Fruit fly (Drosophila melanogaster) whole organism, adult: ENCODE results near the gene PolA2.

Experiments used
- CG11617 ChIP-seq: fragments of 200-800 bp; sonication (Bioruptor generic); optimal IDR thresholded peaks from 2 replicates; lab custom pipeline; 2017; ENCODE audit warnings: mild to moderate bottlenecking, missing biosample characterization, missing genetic modification reagents, missing genetic modification characterization
- CG12768 ChIP-seq: fragments of 200-800 bp; sonication (Bioruptor generic); optimal IDR thresholded peaks from 2 replicates; lab custom pipeline; 2017; ENCODE audit warnings: missing biosample characterization, missing genetic modification characterization, mild to moderate bottlenecking, moderate library complexity, missing genetic modification reagents
- CG14711 ChIP-seq: fragments of 200-800 bp; sonication (Bioruptor generic); optimal IDR thresholded peaks from 2 replicates; lab custom pipeline; 2018; ENCODE audit warnings: missing biosample characterization, mild to moderate bottlenecking, missing genetic modification characterization, moderate library complexity
- CG1620 ChIP-seq: fragments of 200-800 bp; sonication (Bioruptor generic); optimal IDR thresholded peaks from 2 replicates; lab custom pipeline; 2016; ENCODE audit warnings: missing biosample characterization, missing genetic modification characterization
- CG33017 ChIP-seq: fragments of 200-800 bp; sonication (Bioruptor generic); optimal IDR thresholded peaks from 2 replicates; lab custom pipeline; 2018; ENCODE audit warnings: missing biosample characterization, mild to moderate bottlenecking, missing genetic modification characterization, moderate library complexity
- CG5204 ChIP-seq: fragments of 200-800 bp; sonication (Bioruptor generic); optimal IDR thresholded peaks from 2 replicates; lab custom pipeline; 2016; ENCODE audit warnings: missing biosample characterization, missing genetic modification characterization
- CG7045 ChIP-seq: fragments of 200-800 bp; sonication (Bioruptor generic); optimal IDR thresholded peaks from 2 replicates; lab custom pipeline; 2017; ENCODE audit warnings: missing biosample characterization, mild to moderate bottlenecking, missing genetic modification characterization
- CG7101 ChIP-seq: fragments of 200-800 bp; sonication (Bioruptor generic); optimal IDR thresholded peaks from 2 replicates; lab custom pipeline; 2018; ENCODE audit warnings: missing biosample characterization, mild to moderate bottlenecking, missing genetic modification characterization, moderate library complexity
- Clk ChIP-seq: fragments of 200-800 bp; sonication (Bioruptor generic); optimal IDR thresholded peaks from 2 replicates; lab custom pipeline; 2017; ENCODE audit warnings: missing biosample characterization, missing genetic modification characterization
- Crg-1 ChIP-seq: fragments of 200-800 bp; sonication (Bioruptor generic); optimal IDR thresholded peaks from 2 replicates; lab custom pipeline; 2016; ENCODE audit warnings: missing biosample characterization, missing genetic modification characterization
- Hr96 ChIP-seq: fragments of 200-800 bp; sonication (Bioruptor generic); optimal IDR thresholded peaks from 2 replicates; lab custom pipeline; 2016; ENCODE audit warnings: missing biosample characterization, missing genetic modification characterization
- Mnt ChIP-seq: fragments of 200-800 bp; sonication (Bioruptor generic); optimal IDR thresholded peaks from 2 replicates; lab custom pipeline; 2016; ENCODE audit warnings: missing biosample characterization, mild to moderate bottlenecking, missing genetic modification characterization
- bab1 ChIP-seq: fragments of 200-800 bp; sonication (Bioruptor generic); optimal IDR thresholded peaks from 3 replicates; lab custom pipeline; 2019; ENCODE audit warnings: missing biosample characterization, mild to moderate bottlenecking, missing genetic modification characterization, moderate library complexity
- cic ChIP-seq: fragments of 200-800 bp; sonication (Bioruptor generic); optimal IDR thresholded peaks from 2 replicates; lab custom pipeline; 2017; ENCODE audit warnings: missing biosample characterization, mild to moderate bottlenecking, missing genetic modification characterization, moderate library complexity
- cnc ChIP-seq, 2 experiments: fragments of >200 bp; optimal IDR thresholded peaks; 2 replicates each; lab custom pipeline; 2017
- kay ChIP-seq: fragments of 200-800 bp; sonication (Bioruptor generic); peaks from one replicate; lab custom pipeline; 2016; ENCODE audit warnings: missing biosample characterization, missing genetic modification characterization, borderline replicate concordance
- ovo ChIP-seq: fragments of 200-800 bp; sonication (Bioruptor generic); optimal IDR thresholded peaks from 2 replicates; lab custom pipeline; 2016; ENCODE audit warnings: missing biosample characterization, missing genetic modification characterization
- pad ChIP-seq: fragments of 200-800 bp; sonication (Bioruptor generic); optimal IDR thresholded peaks from 3 replicates; lab custom pipeline; 2017; ENCODE audit warnings: missing biosample characterization, missing genetic modification characterization, mild to moderate bottlenecking, moderate library complexity, missing genetic modification reagents
- tj ChIP-seq: fragments of 200-800 bp; sonication (Bioruptor generic); optimal IDR thresholded peaks from 3 replicates; lab custom pipeline; 2017; ENCODE audit warnings: missing biosample characterization, mild to moderate bottlenecking, missing genetic modification characterization, moderate library complexity
- toe ChIP-seq: fragments of 200-800 bp; sonication (Bioruptor generic); optimal IDR thresholded peaks from 2 replicates; lab custom pipeline; 2016; ENCODE audit warnings: missing biosample characterization, missing genetic modification characterization

Gene PolA2

DNA sequence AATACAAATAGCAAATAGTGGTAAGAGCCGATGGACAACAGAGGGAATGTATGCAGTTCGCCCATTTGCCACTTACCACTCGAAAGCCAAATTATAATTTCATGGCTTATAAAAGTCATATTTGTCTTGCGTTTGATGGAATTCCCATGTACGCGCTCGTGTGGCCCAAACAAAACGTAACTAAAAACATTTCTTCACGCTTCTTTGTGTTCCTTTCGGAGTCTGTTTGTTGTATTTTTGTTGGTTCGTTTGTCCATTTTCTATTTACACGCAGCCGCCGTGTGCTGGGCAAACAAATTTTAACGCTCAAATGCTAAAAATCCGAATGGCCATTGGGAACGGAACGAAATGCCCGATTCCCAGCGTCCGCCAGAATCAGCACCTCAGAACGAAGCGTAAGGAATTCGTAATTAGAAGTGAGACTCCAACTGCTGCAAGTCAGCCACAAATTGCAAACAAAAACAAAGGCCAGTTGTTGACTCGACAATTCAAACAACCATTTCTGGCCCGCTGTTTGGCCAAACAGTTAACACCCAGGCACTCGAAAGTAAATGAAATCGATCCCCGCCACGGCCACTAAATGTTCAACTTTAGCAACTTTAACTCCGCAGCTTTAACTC is 30.1 kb upstream of the PolA2 start:
- TF ChIP-seq CG7101 (tag; lab: Kevin White, UChicago) (no peak), tj (GFP tag; lab: Kevin White, UChicago) (no peak), kay (no peak), pad (no peak), CG33017 (no peak), CG14711 (tag; lab: Kevin White, UChicago) (no peak), CG7045 (GFP tag; lab: Kevin White, UChicago) (no peak), CG5204 (GFP tag; lab: Kevin White, UChicago) (no peak), cic (GFP tag; lab: Kevin White, UChicago) (no peak), Hr96 (no peak), CG1620 (GFP tag; lab: Kevin White, UChicago) (no peak), Clk (GFP tag; lab: Kevin White, UChicago) (no peak), bab1 (no peak), Mnt (GFP tag; lab: Kevin White, UChicago) (no peak), toe (GFP tag; lab: Kevin White, UChicago) (no peak)

DNA sequence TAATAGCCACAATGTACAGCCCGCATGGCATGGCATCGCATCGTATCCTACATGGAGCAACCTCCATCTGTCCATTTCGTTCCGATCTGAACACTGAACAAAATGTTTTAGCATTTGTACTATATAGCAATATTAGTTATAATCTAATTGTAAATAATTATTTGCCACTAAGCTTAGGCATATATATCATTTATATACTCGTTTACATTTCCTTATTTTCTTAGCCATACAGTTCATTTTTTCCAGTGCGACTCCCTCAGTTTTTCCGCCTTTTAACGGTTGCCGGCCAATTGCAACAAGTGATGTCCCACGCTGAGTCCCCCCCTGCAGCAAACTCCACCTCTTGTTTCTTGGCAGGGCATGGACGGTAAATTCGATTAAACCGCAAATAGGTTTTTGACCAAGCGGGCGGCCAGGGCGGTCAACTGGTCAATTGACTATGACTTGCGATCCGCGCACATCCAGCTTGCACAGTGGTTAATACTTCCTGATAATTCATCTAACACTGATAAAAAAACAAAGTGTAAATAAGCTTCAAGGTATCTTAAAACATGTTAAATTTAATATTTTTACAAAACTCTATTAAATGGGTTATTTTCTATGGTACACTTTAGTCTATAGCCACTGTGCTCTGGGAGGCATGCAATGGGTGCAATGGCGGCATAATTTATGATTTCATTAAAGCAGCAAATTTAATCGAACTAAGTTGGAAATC is 29.2 kb upstream of the PolA2 start:
- TF ChIP-seq toe (GFP tag; lab: Kevin White, UChicago) = no peak

DNA sequence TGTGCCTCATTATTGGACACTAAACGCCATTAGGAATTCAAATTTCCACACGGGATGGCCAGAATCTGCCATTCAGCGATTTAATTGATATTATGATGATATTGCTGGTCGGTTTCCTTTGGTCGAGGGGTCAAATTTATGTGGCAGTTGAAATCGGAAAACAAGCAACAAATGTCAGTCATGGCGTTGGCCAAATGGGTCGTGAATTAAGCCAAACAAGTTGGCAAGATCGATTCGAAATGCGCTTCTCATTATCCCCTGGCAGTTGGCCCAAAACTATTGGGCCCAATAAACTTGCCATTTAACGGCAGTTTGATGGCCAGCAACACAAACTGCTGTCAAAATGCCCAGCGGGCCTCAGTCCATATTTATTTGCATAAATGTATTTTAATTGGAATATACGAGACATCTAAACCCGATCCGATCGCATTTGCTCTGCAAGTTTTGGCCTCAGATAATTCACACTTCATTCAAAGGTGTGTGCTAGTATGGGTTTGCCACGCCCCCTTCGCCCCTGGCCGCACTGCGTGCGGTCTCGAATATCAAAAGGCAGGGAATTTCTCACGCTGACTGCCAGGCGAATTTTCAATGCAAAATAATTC is 25.9 kb upstream of the PolA2 start:
- TF ChIP-seq CG5204 (GFP tag; lab: Kevin White, UChicago) = no peak
- TF ChIP-seq ovo (GFP tag; lab: Kevin White, UChicago) = no peak
- TF ChIP-seq toe (GFP tag; lab: Kevin White, UChicago) = no peak
- TF ChIP-seq CG12768 (GFP tag; lab: Kevin White, UChicago) = no peak
- no peak for TF ChIP-seq CG33017
- no peak for TF ChIP-seq Hr96
- TF ChIP-seq cnc (optimal IDR thresholded peaks at IDR 0.05; lab: Kevin White, UChicago) = no peak
- no peak for TF ChIP-seq Mnt (GFP tag; lab: Kevin White, UChicago)
- no peak for TF ChIP-seq cic (GFP tag; lab: Kevin White, UChicago)
- TF ChIP-seq Crg-1 (GFP tag; lab: Kevin White, UChicago) = no peak
- TF ChIP-seq bab1 = no peak
- no peak for TF ChIP-seq CG14711 (tag; lab: Kevin White, UChicago)
- TF ChIP-seq kay = no peak
- TF ChIP-seq Clk (GFP tag; lab: Kevin White, UChicago) = no peak

- TF ChIP-seq bab1 = no peak
- no peak for TF ChIP-seq tj (GFP tag; lab: Kevin White, UChicago)
- TF ChIP-seq pad = no peak
- TF ChIP-seq Clk (GFP tag; lab: Kevin White, UChicago) = no peak
- TF ChIP-seq CG7101 (tag; lab: Kevin White, UChicago) = no peak
- TF ChIP-seq kay = no peak
- no peak for TF ChIP-seq CG33017
- TF ChIP-seq CG1620 (GFP tag; lab: Kevin White, UChicago) = no peak
- TF ChIP-seq CG11617 (GFP tag; lab: Kevin White, UChicago) = no peak
- no peak for TF ChIP-seq CG12768 (GFP tag; lab: Kevin White, UChicago)
Measured at dm6 chr3R:27214949-27215348, 24.0 kb upstream of the PolA2 start.

- TF ChIP-seq bab1 (no peak), CG1620 (GFP tag; lab: Kevin White, UChicago) (no peak), CG5204 (GFP tag; lab: Kevin White, UChicago) (no peak), toe (GFP tag; lab: Kevin White, UChicago) (no peak), kay (no peak), CG7045 (GFP tag; lab: Kevin White, UChicago) (no peak), CG14711 (tag; lab: Kevin White, UChicago) (no peak), ovo (GFP tag; lab: Kevin White, UChicago) (no peak), CG33017 (no peak), CG7101 (tag; lab: Kevin White, UChicago) (no peak)
Measured at dm6 chr3R:27217465-27218059, 21.4 kb upstream of the PolA2 start.

DNA sequence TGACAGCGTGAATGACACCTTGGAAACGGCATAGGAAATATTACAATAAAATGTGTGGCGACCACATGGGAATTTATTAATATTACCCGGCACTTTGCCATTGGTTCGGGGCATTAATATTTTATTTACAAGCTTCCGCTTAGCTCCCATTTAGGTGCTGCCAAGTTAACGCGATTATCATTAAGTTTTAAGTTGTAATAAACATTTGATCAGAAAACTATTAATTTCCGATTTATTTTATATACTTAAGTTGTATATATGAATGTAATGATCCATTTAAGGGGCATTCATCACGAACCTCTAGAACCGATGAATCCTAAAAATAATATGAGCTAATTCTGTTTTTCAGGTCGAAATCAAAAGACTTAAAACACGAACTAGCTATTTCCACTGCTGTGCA is 20.7 kb upstream of the PolA2 start:
- no peak for TF ChIP-seq toe (GFP tag; lab: Kevin White, UChicago)
- no peak for TF ChIP-seq CG7101 (tag; lab: Kevin White, UChicago)
- no peak for TF ChIP-seq CG1620 (GFP tag; lab: Kevin White, UChicago)
- TF ChIP-seq CG5204 (GFP tag; lab: Kevin White, UChicago) = no peak
- TF ChIP-seq CG12768 (GFP tag; lab: Kevin White, UChicago) = no peak
- TF ChIP-seq Mnt (GFP tag; lab: Kevin White, UChicago) = no peak
- TF ChIP-seq CG14711 (tag; lab: Kevin White, UChicago) = no peak
- TF ChIP-seq cnc (optimal IDR thresholded peaks at IDR 0.05; lab: Kevin White, UChicago) = no peak
- no peak for TF ChIP-seq Clk (GFP tag; lab: Kevin White, UChicago)
- no peak for TF ChIP-seq cic (GFP tag; lab: Kevin White, UChicago)
- TF ChIP-seq Hr96 = no peak
